Worm (Caenorhabditis elegans): Measurements from ENCODE around the gene Y57G11C.1131.

Y57G11C.1131 gene

DNA sequence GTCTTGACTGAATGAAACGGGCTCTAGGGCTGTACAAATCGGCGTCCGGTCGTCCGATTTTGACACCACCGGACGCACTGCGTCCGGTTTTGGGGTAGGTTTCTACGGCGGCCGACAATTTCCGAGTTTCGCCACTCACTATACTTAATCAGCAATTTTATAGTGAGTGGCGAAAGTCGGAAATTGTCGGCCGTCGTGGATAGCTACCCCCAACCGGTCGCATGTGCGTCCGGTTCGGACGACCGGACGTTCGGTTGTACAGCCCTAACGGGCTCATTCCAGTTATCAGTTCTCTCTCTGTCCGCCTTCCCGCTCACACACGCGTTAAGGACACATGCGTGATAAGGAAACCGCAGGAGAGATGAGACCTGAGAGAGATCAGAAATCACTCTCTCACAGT lies at the start of gene Y57G11C.1131:
TSS of gene Y57G11C.1131 (plus strand) at position 333 of the 400 bp plus-strand sequence.
- TF ChIP-seq efl-1 (optimal IDR thresholded peaks at IDR 0.05) (no peak), efl-1 (GFP tag; optimal IDR thresholded peaks at IDR 0.05 in 1 of 2) (peak in 1 of 2 experiments; percentile 70), swsn-7 (tag; optimal IDR thresholded peaks at IDR 0.05) (no peak), nhr-76 (tag; optimal IDR thresholded peaks at IDR 0.05) (no peak), nhr-84 (tag; optimal IDR thresholded peaks at IDR 0.05) (no peak)

DNA sequence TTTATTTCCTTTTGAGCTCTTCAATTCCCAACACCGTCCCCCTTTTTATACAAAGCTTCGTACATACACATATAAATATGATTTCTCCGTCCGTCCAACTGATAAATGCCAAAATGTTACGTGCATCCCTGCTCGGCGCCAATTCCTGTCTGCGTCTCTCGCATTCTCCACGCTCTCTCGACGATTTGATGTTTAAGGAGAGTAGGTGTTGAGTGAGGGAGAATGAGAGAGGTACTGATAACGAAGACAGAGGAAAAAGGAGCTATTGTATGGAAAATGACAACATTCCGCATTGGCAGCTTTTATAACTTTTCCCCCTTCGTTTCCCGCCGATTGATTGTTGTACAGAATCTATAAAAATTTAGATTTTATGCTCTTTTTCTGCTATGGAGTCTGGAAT lies 49.0 kb upstream of the Y57G11C.1131 start:
- TF ChIP-seq sptf-1 (tag; optimal IDR thresholded peaks at IDR 0.05) (no peak), hpl-2 (GFP tag; optimal IDR thresholded peaks at IDR 0.05) (no peak), jun-1 (tag; optimal IDR thresholded peaks at IDR 0.05) (peak; percentile 39), lin-14 (GFP tag; optimal IDR thresholded peaks at IDR 0.05) (no peak), pqm-1 (tag; optimal IDR thresholded peaks at IDR 0.05) (peak; percentile 65), mdl-1 (tag; optimal IDR thresholded peaks at IDR 0.05) (peak in 1 of 2 experiments; percentile 2), elt-2 (tag; optimal IDR thresholded peaks at IDR 0.05) (peak; percentile 84), ama-1 (optimal IDR thresholded peaks at IDR 0.05) (no peak), nhr-20 (tag; optimal IDR thresholded peaks at IDR 0.05) (peak; percentile 25), lin-35 (GFP tag; optimal IDR thresholded peaks at IDR 0.05) (peak in 1 of 2 experiments; percentile 54), nhr-71 (tag; optimal IDR thresholded peaks at IDR 0.05) (peak; percentile 5), mef-2 (tag; optimal IDR thresholded peaks at IDR 0.05) (no peak), nhr-90 (tag; optimal IDR thresholded peaks at IDR 0.05; ENCODE audit: poor library complexity) (peak; percentile 22)

DNA sequence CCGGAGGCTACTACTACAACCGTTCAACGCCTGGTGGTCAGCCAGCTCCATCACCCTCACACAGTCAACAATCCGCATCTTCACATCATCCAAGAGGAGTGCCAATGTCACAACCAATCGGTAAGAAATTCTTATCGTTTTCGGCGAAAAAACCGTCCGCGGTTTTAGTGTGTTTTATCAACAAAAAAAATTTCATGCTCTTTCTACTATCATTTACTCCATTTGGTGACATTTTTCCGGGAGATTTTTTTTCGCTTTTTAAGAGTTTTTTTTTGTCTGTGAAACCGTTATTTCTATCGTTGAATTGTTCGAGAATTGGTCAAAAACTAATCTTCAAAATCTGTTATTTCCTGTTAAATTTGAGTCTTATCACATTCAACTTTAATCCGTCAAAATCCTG lies 47.2 kb upstream of the Y57G11C.1131 start:
- TF ChIP-seq ceh-90 (tag; optimal IDR thresholded peaks at IDR 0.05) = no peak
- TF ChIP-seq ztf-11 (tag; optimal IDR thresholded peaks at IDR 0.05) = no peak
- no peak for TF ChIP-seq swsn-7 (tag; optimal IDR thresholded peaks at IDR 0.05)
- no peak for TF ChIP-seq mef-2 (tag; optimal IDR thresholded peaks at IDR 0.05)
- TF ChIP-seq hlh-4 (tag; optimal IDR thresholded peaks at IDR 0.05) = no peak
- TF ChIP-seq elt-2 (tag; optimal IDR thresholded peaks at IDR 0.05) = peak; percentile 36
- no peak for TF ChIP-seq unc-98 (GFP tag; IDR thresholded peaks at IDR 0.05)
- TF ChIP-seq snpc-4 (tag; optimal IDR thresholded peaks at IDR 0.05) = no peak
- TF ChIP-seq fkh-4 (tag; optimal IDR thresholded peaks at IDR 0.05; ENCODE audit: borderline replicate concordance) = no peak
- no peak for TF ChIP-seq C04F5.9 (tag; optimal IDR thresholded peaks at IDR 0.05)
- TF ChIP-seq pqm-1 (tag; optimal IDR thresholded peaks at IDR 0.05) = peak; percentile 41

DNA sequence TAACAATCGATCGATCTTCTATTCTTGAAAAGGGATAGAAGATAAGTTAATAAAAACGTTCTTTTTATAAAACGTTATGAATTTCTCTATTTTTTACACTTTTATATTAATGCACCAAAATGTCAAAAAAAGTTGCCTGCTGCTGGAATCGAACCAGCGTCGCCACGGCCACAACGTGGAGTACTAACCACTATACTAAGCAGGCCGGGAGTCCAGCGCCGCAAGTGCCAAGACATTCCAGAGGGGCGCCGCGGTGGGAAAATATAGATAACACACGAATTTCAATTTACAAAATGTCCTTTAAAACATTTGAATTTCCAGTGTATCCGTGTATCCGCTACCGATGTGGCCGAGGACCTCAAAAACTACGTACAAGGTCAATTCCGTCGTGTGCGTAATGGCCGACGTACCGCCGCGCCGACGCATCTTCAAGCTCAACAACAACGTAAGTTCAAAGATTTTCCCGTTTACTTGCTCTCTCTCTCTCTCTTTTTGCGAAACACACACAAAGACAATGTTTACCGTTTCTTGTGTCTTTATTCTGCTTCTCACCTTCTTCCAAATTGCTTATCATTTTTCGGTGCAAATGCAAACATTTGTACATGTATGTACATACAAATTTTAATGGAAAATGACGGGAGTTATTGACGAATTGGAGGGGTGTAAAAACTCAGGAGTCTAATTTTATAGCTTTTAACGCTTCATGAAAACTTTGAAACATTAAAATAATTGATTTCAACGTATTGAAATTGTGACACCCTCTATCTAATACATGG lies 43.7 kb upstream of the Y57G11C.1131 start:
- TF ChIP-seq efl-1 (optimal IDR thresholded peaks at IDR 0.05) = no peak
- peak in 1 of 2 experiments; percentile 81 for TF ChIP-seq efl-1 (GFP tag; optimal IDR thresholded peaks at IDR 0.05 in 1 of 2)
- TF ChIP-seq swsn-7 (tag; optimal IDR thresholded peaks at IDR 0.05) = peak; percentile 6
- TF ChIP-seq unc-98 (GFP tag; IDR thresholded peaks at IDR 0.05) = 0 out of 2 replicates have a peak, but pooled peaks have one; percentile 7
- TF ChIP-seq dpl-1 (GFP tag; optimal IDR thresholded peaks at IDR 0.05) = no peak
- peak; percentile 4 for TF ChIP-seq nhr-20 (tag; optimal IDR thresholded peaks at IDR 0.05)
- TF ChIP-seq elt-2 (tag; optimal IDR thresholded peaks at IDR 0.05) = peak; percentile 50
- TF ChIP-seq snu-23 (GFP tag; optimal IDR thresholded peaks at IDR 0.05) = peak; percentile 37
- TF ChIP-seq irx-1 (tag; optimal IDR thresholded peaks at IDR 0.05) = no peak
- peak; percentile 41 for TF ChIP-seq nhr-90 (tag; optimal IDR thresholded peaks at IDR 0.05; ENCODE audit: poor library complexity)
- TF ChIP-seq C34B4.2 (tag; optimal IDR thresholded peaks at IDR 0.05) = no peak
- TF ChIP-seq nhr-71 (tag; optimal IDR thresholded peaks at IDR 0.05) = peak; percentile 34
- TF ChIP-seq nhr-12 (tag; optimal IDR thresholded peaks at IDR 0.05) = no peak
- no peak for TF ChIP-seq ets-5 (GFP tag; IDR thresholded peaks at IDR 0.05)
- TF ChIP-seq fkh-10 (GFP tag; optimal IDR thresholded peaks at IDR 0.05) = no peak

- TF ChIP-seq sox-4 (tag; optimal IDR thresholded peaks at IDR 0.05) = no peak
- no peak for TF ChIP-seq unc-62 (GFP tag; optimal IDR thresholded peaks at IDR 0.05)
- no peak for TF ChIP-seq alr-1 (tag; optimal IDR thresholded peaks at IDR 0.05; ENCODE audit: borderline replicate concordance)
Measured at ce11 chrIV:14890914-14891313, 41.9 kb upstream of the Y57G11C.1131 start.

Data from whole organism, L1 larva.